Fruit fly (Drosophila melanogaster) whole organism, adult: ENCODE results near the gene CG8500.

Experiments used
- CG12768 ChIP-seq: fragments of 200-800 bp; sonication (Bioruptor generic); optimal IDR thresholded peaks from 2 replicates; lab custom pipeline; 2017; ENCODE audit warnings: missing biosample characterization, missing genetic modification characterization, mild to moderate bottlenecking, moderate library complexity, missing genetic modification reagents
- CG33017 ChIP-seq: fragments of 200-800 bp; sonication (Bioruptor generic); optimal IDR thresholded peaks from 2 replicates; lab custom pipeline; 2018; ENCODE audit warnings: missing biosample characterization, mild to moderate bottlenecking, missing genetic modification characterization, moderate library complexity
- CG7101 ChIP-seq: fragments of 200-800 bp; sonication (Bioruptor generic); optimal IDR thresholded peaks from 2 replicates; lab custom pipeline; 2018; ENCODE audit warnings: missing biosample characterization, mild to moderate bottlenecking, missing genetic modification characterization, moderate library complexity
- Clk ChIP-seq: fragments of 200-800 bp; sonication (Bioruptor generic); optimal IDR thresholded peaks from 2 replicates; lab custom pipeline; 2017; ENCODE audit warnings: missing biosample characterization, missing genetic modification characterization
- Mnt ChIP-seq: fragments of 200-800 bp; sonication (Bioruptor generic); optimal IDR thresholded peaks from 2 replicates; lab custom pipeline; 2016; ENCODE audit warnings: missing biosample characterization, mild to moderate bottlenecking, missing genetic modification characterization
- pad ChIP-seq: fragments of 200-800 bp; sonication (Bioruptor generic); optimal IDR thresholded peaks from 3 replicates; lab custom pipeline; 2017; ENCODE audit warnings: missing biosample characterization, missing genetic modification characterization, mild to moderate bottlenecking, moderate library complexity, missing genetic modification reagents

DNA sequence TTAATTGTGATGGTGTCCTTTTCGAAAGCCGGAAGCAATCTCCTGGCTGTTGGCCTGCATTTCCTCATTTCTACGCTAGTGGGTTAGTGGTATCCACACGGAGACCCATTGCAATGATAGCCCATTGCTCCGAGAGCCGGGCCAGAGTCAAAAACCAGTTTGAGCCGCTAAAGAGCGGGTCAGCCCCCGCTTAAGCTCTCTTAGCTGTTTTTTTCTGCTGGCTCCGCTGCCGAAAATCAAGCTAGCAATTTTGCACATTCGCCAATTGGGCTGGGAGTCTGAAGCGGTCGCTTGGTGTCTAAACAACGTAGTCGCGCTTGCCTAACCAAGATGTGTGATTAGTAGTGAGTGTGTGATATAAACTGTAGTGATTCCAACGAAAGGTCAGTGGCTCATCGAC lies 4.7 kb upstream of the CG8500 start, which contains the start of gene CG12947:
- no peak for TF ChIP-seq CG33017 (tag; lab: Kevin White, UChicago)
- TF ChIP-seq Mnt (GFP tag; lab: Kevin White, UChicago): no peak
- no peak for TF ChIP-seq Clk (GFP tag; lab: Kevin White, UChicago)
- no peak for TF ChIP-seq pad
- TF ChIP-seq CG12768: no peak
- no peak for TF ChIP-seq CG7101
